Fruit fly (Drosophila melanogaster) whole organism, wandering third instar larva: Measurements from ENCODE around the gene Ptpmeg2.

Source experiments
- Dif ChIP-seq: fragments of 200-275, 200-300 bp; sonication (Bioruptor generic); optimal IDR thresholded peaks from 2 replicates; lab custom pipeline; 2018; ENCODE audit warnings: missing biosample characterization, missing genetic modification characterization; ENCODE audit not compliant: partially characterized antibody
- Mio ChIP-seq: sonication (Bioruptor generic); optimal IDR thresholded peaks from 2 replicates; lab custom pipeline; 2016; ENCODE audit warnings: missing biosample characterization, missing genetic modification characterization
- dmrt93B ChIP-seq: fragments of 200-800 bp; sonication (Bioruptor generic); optimal IDR thresholded peaks from 2 replicates; lab custom pipeline; 2018; ENCODE audit warnings: missing biosample characterization, mild to moderate bottlenecking, missing genetic modification characterization
- dsf ChIP-seq: sonication (Bioruptor generic); optimal IDR thresholded peaks from 2 replicates; lab custom pipeline; 2016; ENCODE audit warnings: missing biosample characterization, missing genetic modification characterization, borderline replicate concordance
- fru ChIP-seq: fragments of 200-800 bp; sonication (Bioruptor generic); optimal IDR thresholded peaks from 3 replicates; lab custom pipeline; 2016; ENCODE audit warnings: missing biosample characterization, mild to moderate bottlenecking, missing genetic modification characterization
- pan ChIP-seq: fragments of >200 bp; optimal IDR thresholded peaks from 2 replicates; lab custom pipeline; 2017

DNA sequence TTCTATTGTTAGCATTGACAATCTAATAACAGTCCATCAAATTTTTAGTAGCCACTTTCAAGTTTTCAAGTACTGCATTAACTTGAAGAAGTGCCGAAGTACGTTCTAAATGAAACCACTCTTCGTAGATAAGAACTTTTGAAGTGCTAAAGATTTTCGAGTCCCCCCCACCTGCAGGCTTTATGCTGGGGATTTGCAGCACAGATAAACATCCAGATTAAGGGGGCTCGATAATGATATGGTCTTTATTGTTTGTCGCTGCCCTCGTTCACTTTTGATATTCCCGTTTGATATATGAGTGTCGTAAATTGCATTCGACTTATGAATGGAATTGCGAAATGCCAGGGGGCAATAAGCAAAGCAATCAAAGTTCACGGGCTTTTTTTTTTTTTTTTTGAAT is 2.5 kb upstream of the Ptpmeg2 start:
- no peak for TF ChIP-seq Mio
- no peak for TF ChIP-seq dsf (GFP tag; lab: Kevin White, UChicago)
- no peak for TF ChIP-seq dmrt93B (GFP tag; lab: Kevin White, UChicago)
- no peak for TF ChIP-seq Dif
- no peak for TF ChIP-seq fru (GFP tag; lab: Kevin White, UChicago)
- no peak for TF ChIP-seq pan (lab: Kevin White, UChicago)
